Worm (Caenorhabditis elegans): ENCODE data around the gene aexr-1.

DNA sequence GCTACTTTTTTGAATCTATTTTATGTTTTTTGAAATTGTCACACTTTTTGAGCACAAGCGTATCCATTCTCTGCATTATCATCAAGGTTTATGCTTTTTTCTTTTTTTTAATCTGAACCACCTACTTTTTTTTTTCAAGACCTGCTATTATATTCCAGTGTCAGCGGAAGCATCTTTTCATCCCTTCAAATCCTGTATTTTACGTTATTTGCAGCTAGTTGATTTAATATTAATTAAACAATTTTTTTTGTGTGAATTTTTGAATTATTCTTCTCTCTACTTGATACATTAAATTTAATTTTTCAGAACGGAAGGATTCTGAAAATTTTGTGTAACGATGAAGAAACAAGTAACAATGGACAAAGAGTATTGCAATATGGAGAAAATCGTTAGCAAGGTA is 25.4 kb downstream of the aexr-1 start, which contains the start of gene C25B8.8:
- TF ChIP-seq efl-1 (optimal IDR thresholded peaks at IDR 0.05), result no peak
- no peak for TF ChIP-seq efl-1 (GFP tag; optimal IDR thresholded peaks at IDR 0.05 in 1 of 2)
- no peak for TF ChIP-seq nhr-47 (tag; optimal IDR thresholded peaks at IDR 0.05)
- no peak for TF ChIP-seq ets-5 (GFP tag; IDR thresholded peaks at IDR 0.05)
- TF ChIP-seq mdl-1 (tag; optimal IDR thresholded peaks at IDR 0.05), result no peak
- TF ChIP-seq Y116A8C.19 (tag; optimal IDR thresholded peaks at IDR 0.05; ENCODE audit: borderline replicate concordance), result no peak
- TF ChIP-seq zag-1 (tag; optimal IDR thresholded peaks at IDR 0.05), result no peak
- TF ChIP-seq nhr-11 (tag; optimal IDR thresholded peaks at IDR 0.05), result no peak
- TF ChIP-seq lin-15B (tag; optimal IDR thresholded peaks at IDR 0.05), result no peak
- no peak for TF ChIP-seq ztf-11 (tag; optimal IDR thresholded peaks at IDR 0.05)
- no peak for TF ChIP-seq elt-2 (tag; optimal IDR thresholded peaks at IDR 0.05)
